Fruit fly (Drosophila melanogaster) S2 (cell line): Measurements from ENCODE around the gene CG45071.

ENCODE experiments used
- CG8478 ChIP-seq: fragments of >200 bp; optimal IDR thresholded peaks from 2 replicates; lab custom pipeline; 2018
- CTCF ChIP-seq, 2 experiments: fragments of >200 bp; optimal IDR thresholded peaks; 2 replicates each; lab custom pipeline; 2018

dm6 chr3L:15073680-15074079, 32.0 kb upstream of the CG45071 start:
- TF ChIP-seq CTCF (optimal IDR thresholded peaks at IDR 0.05; lab: Kevin White, UChicago) (no peak), CG8478 (lab: Kevin White, UChicago) (no peak)
